Worm (Caenorhabditis elegans) whole organism, L2 larva: ENCODE results near the gene F59B2.15.

Experiments used
- F13H6.1 ChIP-seq: sonication (generic microtip); optimal IDR thresholded peaks from 2 replicates; lab custom pipeline; 2016; ENCODE audit warnings: missing genetic modification characterization, missing compliant biosample characterization
- R02D3.7 ChIP-seq: fragments of 150-350 bp; optimal IDR thresholded peaks from 2 replicates; lab custom pipeline; 2014; ENCODE audit warnings: missing biosample characterization, missing genetic modification characterization
- Y55F3AM.14 ChIP-seq: fragments of 200-800 bp; sonication (Bioruptor generic); optimal IDR thresholded peaks from 2 replicates; lab custom pipeline; 2018; ENCODE audit warnings: mild to moderate bottlenecking, missing genetic modification characterization, missing compliant biosample characterization
- ZK546.5 ChIP-seq: sonication (generic microtip); optimal IDR thresholded peaks from 2 replicates; lab custom pipeline; 2017; ENCODE audit warnings: missing biosample characterization, missing genetic modification characterization
- alr-1 ChIP-seq: fragments of 150-350 bp; optimal IDR thresholded peaks from 2 replicates; lab custom pipeline; 2014; ENCODE audit warnings: missing biosample characterization, missing genetic modification characterization
- aly-2 ChIP-seq: fragments of 150-350 bp; optimal IDR thresholded peaks from 2 replicates; lab custom pipeline; 2014; ENCODE audit warnings: missing biosample characterization, missing genetic modification characterization
- blmp-1 ChIP-seq: sonication (generic microtip); optimal IDR thresholded peaks from 2 replicates; lab custom pipeline; 2017; ENCODE audit warnings: missing genetic modification characterization, mild to moderate bottlenecking, missing compliant biosample characterization, antibody characterized with exemption, moderate library complexity; ENCODE audit not compliant: insufficient read depth
- ceh-16 ChIP-seq: fragments of 150-350 bp; optimal IDR thresholded peaks from 2 replicates; lab custom pipeline; 2014; ENCODE audit warnings: missing biosample characterization, missing genetic modification characterization
- ceh-82 ChIP-seq: fragments of 150-350 bp; optimal IDR thresholded peaks from 2 replicates; lab custom pipeline; 2014; ENCODE audit warnings: missing biosample characterization, missing genetic modification characterization
- crh-2 ChIP-seq: sonication (generic microtip); optimal IDR thresholded peaks from 2 replicates; lab custom pipeline; 2017; ENCODE audit warnings: missing biosample characterization, missing genetic modification characterization
- dmd-4 ChIP-seq: sonication (generic microtip); optimal IDR thresholded peaks from 2 replicates; lab custom pipeline; 2017; ENCODE audit warnings: missing biosample characterization, missing genetic modification characterization
- egl-27 ChIP-seq: sonication (generic microtip); optimal IDR thresholded peaks from 3 replicates; lab custom pipeline; 2017; ENCODE audit warnings: missing biosample characterization, missing genetic modification reagents, missing genetic modification characterization
- fos-1 ChIP-seq: fragments of 150-350 bp; optimal IDR thresholded peaks from 2 replicates; lab custom pipeline; 2014; ENCODE audit warnings: missing biosample characterization, missing genetic modification characterization
- gmeb-1 ChIP-seq: fragments of 150-350 bp; optimal IDR thresholded peaks from 2 replicates; lab custom pipeline; 2014; ENCODE audit warnings: missing biosample characterization, missing genetic modification characterization
- lin-13 ChIP-seq: fragments of 150-350 bp; optimal IDR thresholded peaks from 2 replicates; lab custom pipeline; 2014; ENCODE audit warnings: missing biosample characterization, missing genetic modification reagents, missing genetic modification characterization
- lin-39 ChIP-seq: fragments of 150-350 bp; optimal IDR thresholded peaks from 2 replicates; lab custom pipeline; 2014; ENCODE audit warnings: missing biosample characterization, missing genetic modification reagents, missing genetic modification characterization
- lsy-2 ChIP-seq, 2 experiments: fragments of 150-350 bp in 1 of 2; sonication (generic microtip) in 1 of 2; optimal IDR thresholded peaks; 2 replicates each; lab custom pipeline; 2014 to 2017; ENCODE audit warnings: missing biosample characterization in 2 of 2, missing genetic modification characterization in 2 of 2
- mab-5 ChIP-seq: fragments of 150-350 bp; optimal IDR thresholded peaks from 2 replicates; lab custom pipeline; 2014; ENCODE audit warnings: missing biosample characterization, missing genetic modification characterization
- mbf-1 ChIP-seq: sonication (generic microtip); optimal IDR thresholded peaks from 2 replicates; lab custom pipeline; 2017; ENCODE audit warnings: missing biosample characterization, missing genetic modification characterization
- mdl-1 ChIP-seq, 2 experiments: fragments of 150-350 bp in 1 of 2; sonication (generic microtip) in 1 of 2; optimal IDR thresholded peaks; 2 replicates each; lab custom pipeline; 2017; ENCODE audit warnings: missing biosample characterization in 2 of 2, missing genetic modification characterization in 2 of 2
- nhr-10 ChIP-seq: sonication (generic microtip); optimal IDR thresholded peaks from 2 replicates; lab custom pipeline; 2017; ENCODE audit warnings: missing biosample characterization, missing genetic modification characterization
- nhr-11 ChIP-seq: fragments of 150-350 bp; optimal IDR thresholded peaks from 2 replicates; lab custom pipeline; 2014; ENCODE audit warnings: missing biosample characterization, missing genetic modification characterization
- nhr-21 ChIP-seq: fragments of 150-350 bp; optimal IDR thresholded peaks from 2 replicates; lab custom pipeline; 2014; ENCODE audit warnings: missing biosample characterization, missing genetic modification characterization
- nhr-23 ChIP-seq: fragments of 150-350 bp; optimal IDR thresholded peaks from 2 replicates; lab custom pipeline; 2014; ENCODE audit warnings: missing biosample characterization, missing genetic modification reagents, missing genetic modification characterization
- nhr-25 ChIP-seq: fragments of 150-350 bp; sonication (generic microtip); optimal IDR thresholded peaks from 3 replicates; lab custom pipeline; 2014; ENCODE audit warnings: missing biosample characterization, missing genetic modification characterization
- nhr-6 ChIP-seq: fragments of 150-350 bp; optimal IDR thresholded peaks from 2 replicates; lab custom pipeline; 2014; ENCODE audit warnings: missing biosample characterization, missing genetic modification characterization
- nhr-77 ChIP-seq: fragments of 150-350 bp; optimal IDR thresholded peaks from 2 replicates; lab custom pipeline; 2014; ENCODE audit warnings: missing biosample characterization, missing genetic modification characterization
- peb-1 ChIP-seq: fragments of 150-350 bp; optimal IDR thresholded peaks from 2 replicates; lab custom pipeline; 2014; ENCODE audit warnings: missing biosample characterization, missing genetic modification characterization
- sem-4 ChIP-seq: fragments of 150-350 bp; optimal IDR thresholded peaks from 2 replicates; lab custom pipeline; 2014; ENCODE audit warnings: missing biosample characterization, missing genetic modification reagents, missing genetic modification characterization
- skn-1 ChIP-seq: sonication (generic microtip); optimal IDR thresholded peaks from 2 replicates; lab custom pipeline; 2017; ENCODE audit warnings: missing biosample characterization, missing genetic modification characterization
- sma-3 ChIP-seq: sonication (generic microtip); optimal IDR thresholded peaks from 2 replicates; lab custom pipeline; 2016; ENCODE audit warnings: missing genetic modification reagents, missing genetic modification characterization, missing compliant biosample characterization
- sma-9 ChIP-seq, 2 experiments: fragments of 150-350 bp in 1 of 2; sonication (generic microtip) in 1 of 2; optimal IDR thresholded peaks; 2 replicates each; lab custom pipeline; 2014 to 2016; ENCODE audit warnings: missing genetic modification characterization in 2 of 2, mild to moderate bottlenecking in 1 of 2, missing biosample characterization in 1 of 2, missing compliant biosample characterization in 1 of 2, missing genetic modification reagents in 1 of 2, moderate library complexity in 1 of 2
- snpc-4 ChIP-seq: fragments of 150-350 bp; optimal IDR thresholded peaks from 2 replicates; lab custom pipeline; 2014; ENCODE audit warnings: missing biosample characterization, missing genetic modification characterization
- unc-39 ChIP-seq: fragments of 150-350 bp; optimal IDR thresholded peaks from 2 replicates; lab custom pipeline; 2014; ENCODE audit warnings: missing biosample characterization, missing genetic modification characterization
- unc-55 ChIP-seq: fragments of 150-350 bp; sonication (generic microtip); optimal IDR thresholded peaks from 3 replicates; lab custom pipeline; 2014; ENCODE audit warnings: missing biosample characterization, missing genetic modification reagents, missing genetic modification characterization
- unc-62 ChIP-seq: fragments of 150-350 bp; optimal IDR thresholded peaks from 2 replicates; lab custom pipeline; 2014; ENCODE audit warnings: missing biosample characterization, missing genetic modification reagents, missing genetic modification characterization
- zag-1 ChIP-seq: fragments of 150-350 bp; optimal IDR thresholded peaks from 2 replicates; lab custom pipeline; 2014; ENCODE audit warnings: missing biosample characterization, missing genetic modification characterization
- ztf-1 ChIP-seq: fragments of 200-800 bp; sonication (Bioruptor generic); conservative IDR thresholded peaks from 2 replicates; pipeline ENCODE4 v1.3.6; 2022; ENCODE audit warnings: missing genetic modification characterization, missing compliant biosample characterization
- ztf-11 ChIP-seq: sonication (generic microtip); optimal IDR thresholded peaks from 2 replicates; lab custom pipeline; 2017; ENCODE audit warnings: missing biosample characterization, missing genetic modification characterization
- ztf-4 ChIP-seq: fragments of 150-350 bp; optimal IDR thresholded peaks from 2 replicates; lab custom pipeline; 2014; ENCODE audit warnings: missing biosample characterization, missing genetic modification characterization

The F59B2.15 gene

DNA sequence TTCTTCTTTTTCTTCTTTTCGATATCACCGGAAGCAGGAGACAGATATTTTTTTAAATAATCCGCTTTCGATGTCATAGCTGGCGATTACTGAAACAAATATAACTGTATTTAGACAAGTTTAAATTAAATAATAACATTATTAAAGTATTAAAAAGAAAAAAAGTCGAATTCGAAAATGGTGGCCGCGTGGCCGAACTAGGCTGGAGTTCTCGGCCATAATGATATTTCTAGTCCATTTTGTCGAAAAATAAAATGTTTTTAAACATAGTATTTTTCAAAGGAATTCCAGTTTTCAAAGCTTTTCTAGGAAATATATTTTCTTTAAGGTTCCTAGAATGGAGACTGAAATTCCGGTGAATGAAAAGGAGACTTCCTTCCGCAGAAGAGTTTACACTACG is 34.8 kb downstream of the F59B2.15 start, which contains the start of the genes bud-13 and rpap-2:
bud-13 (minus strand) TSS at position 89 of the 400 bp plus-strand sequence.
rpap-2 (plus strand) TSS at position 329 of the 400 bp plus-strand sequence.
- TF ChIP-seq unc-55 (GFP tag; lab: Kevin White, UChicago) (peak; percentile 14), aly-2 (no peak)
- TF ChIP-seq, all 48 proteins: peak for 1

DNA sequence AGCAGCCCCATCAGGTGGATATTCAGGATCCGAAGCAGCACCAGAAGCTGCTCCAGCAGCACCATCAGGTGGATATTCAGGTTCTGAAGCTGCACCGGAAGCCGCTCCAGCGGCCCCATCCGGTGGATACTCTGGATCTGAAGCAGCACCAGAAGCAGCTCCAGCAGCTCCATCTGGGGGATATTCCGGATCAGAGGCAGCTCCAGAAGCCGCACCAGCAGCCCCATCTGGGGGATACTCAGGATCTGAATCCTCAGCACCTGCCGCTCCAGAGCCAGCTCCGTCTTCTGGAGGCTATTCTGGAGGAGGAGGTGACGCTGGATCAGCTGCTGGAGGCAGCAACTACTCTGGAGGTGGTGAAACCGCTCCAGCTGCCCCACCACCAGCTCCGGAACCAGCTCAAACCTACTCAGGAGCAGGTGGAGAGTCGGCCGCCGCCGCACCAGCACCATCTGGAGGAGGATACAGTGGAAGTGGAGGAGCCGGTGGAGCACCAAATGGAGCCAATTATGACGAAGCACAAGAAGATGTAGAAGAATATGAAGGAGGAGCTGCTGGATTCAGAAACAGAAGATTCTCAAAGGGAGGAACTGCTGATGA is 37.7 kb downstream of the F59B2.15 start:
- no peak for TF ChIP-seq nhr-6 (tag; lab: Kevin White, UChicago)
- no peak for TF ChIP-seq R02D3.7 (tag; lab: Kevin White, UChicago)
- no peak for TF ChIP-seq snpc-4
- no peak for TF ChIP-seq nhr-23 (tag; lab: Kevin White, UChicago)
- no peak for TF ChIP-seq sma-9 (GFP tag; optimal IDR thresholded peaks at IDR 0.05; lab: Kevin White, UChicago)
- TF ChIP-seq sma-9 (tag; optimal IDR thresholded peaks at IDR 0.05; lab: Kevin White, UChicago), result no peak
- TF ChIP-seq F13H6.1, result no peak
- no peak for TF ChIP-seq unc-62 (GFP tag; lab: Kevin White, UChicago)
- no peak for TF ChIP-seq egl-27 (tag; lab: Kevin White, UChicago)
- TF ChIP-seq ztf-11 (tag; lab: Kevin White, UChicago), result no peak
- TF ChIP-seq crh-2 (tag; lab: Kevin White, UChicago), result no peak
- no peak for TF ChIP-seq ztf-1 (GFP tag; lab: Robert Waterston, UW)
- TF ChIP-seq fos-1 (tag; lab: Kevin White, UChicago), result no peak
- no peak for TF ChIP-seq lin-39 (tag; lab: Kevin White, UChicago)
- TF ChIP-seq aly-2, result no peak
- no peak for TF ChIP-seq peb-1
- no peak for TF ChIP-seq nhr-10 (tag; lab: Kevin White, UChicago)
- TF ChIP-seq lsy-2 (tag; optimal IDR thresholded peaks at IDR 0.05; lab: Kevin White, UChicago), result no peak
- TF ChIP-seq gmeb-1 (tag; lab: Kevin White, UChicago), result no peak
- no peak for TF ChIP-seq nhr-77

DNA sequence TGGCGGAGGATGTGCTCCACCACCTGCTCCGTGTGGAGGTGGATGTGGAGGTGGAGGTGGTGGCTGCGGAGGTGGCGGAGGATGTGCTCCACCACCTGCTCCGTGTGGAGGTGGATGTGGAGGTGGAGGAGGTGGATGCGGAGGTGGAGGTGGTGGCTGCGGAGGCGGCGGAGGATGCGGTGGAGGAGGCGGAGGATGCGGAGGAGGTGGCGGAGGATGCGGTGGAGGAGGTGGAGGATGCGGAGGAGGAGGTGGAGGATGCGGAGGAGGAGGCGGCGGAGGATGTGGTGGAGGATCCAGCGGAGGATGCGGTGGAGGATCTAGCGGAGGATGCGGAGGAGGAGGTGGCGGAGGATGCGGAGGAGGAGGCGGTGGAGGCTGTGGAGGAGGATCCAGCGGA is 40.0 kb downstream of the F59B2.15 start:
- no peak for TF ChIP-seq sem-4 (tag; lab: Kevin White, UChicago)
- no peak for TF ChIP-seq ztf-1 (GFP tag; lab: Robert Waterston, UW)
- TF ChIP-seq ceh-16 (tag; lab: Kevin White, UChicago), result no peak
- TF ChIP-seq gmeb-1 (tag; lab: Kevin White, UChicago), result no peak
- TF ChIP-seq Y55F3AM.14, result no peak
- no peak for TF ChIP-seq alr-1 (tag; lab: Kevin White, UChicago)
- TF ChIP-seq mbf-1 (tag; lab: Kevin White, UChicago), result no peak
- no peak for TF ChIP-seq ztf-11 (tag; lab: Kevin White, UChicago)
- no peak for TF ChIP-seq egl-27 (tag; lab: Kevin White, UChicago)

DNA sequence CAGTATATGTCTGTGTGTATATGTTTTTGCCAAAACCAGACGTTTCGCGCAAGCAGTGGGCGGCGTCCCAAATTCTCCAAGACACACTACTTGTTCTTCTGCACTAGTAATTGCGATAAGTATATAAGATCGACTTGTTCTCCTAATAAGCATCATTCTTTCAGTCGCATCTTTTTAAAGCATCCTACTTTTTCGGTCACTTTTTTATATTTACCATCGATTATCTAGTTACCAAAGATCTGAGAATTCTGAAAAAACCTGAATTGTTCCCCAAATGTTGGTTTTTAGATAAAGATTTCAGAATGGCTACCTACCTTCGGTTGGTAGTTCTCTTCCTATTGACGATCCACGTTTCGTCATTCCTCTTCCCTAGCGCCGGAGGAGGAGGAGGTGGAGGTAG is 40.5 kb downstream of the F59B2.15 start, which contains the start of gene grl-25:
grl-25 (plus strand) TSS at position 301 of the 400 bp plus-strand sequence.
- TF ChIP-seq mdl-1 (tag; optimal IDR thresholded peaks at IDR 0.05; lab: Kevin White, UChicago) (no peak), nhr-25 (tag; lab: Kevin White, UChicago) (no peak), sma-3 (no peak), ceh-16 (tag; lab: Kevin White, UChicago) (no peak), crh-2 (tag; lab: Kevin White, UChicago) (no peak), ztf-4 (tag; lab: Kevin White, UChicago) (no peak), ZK546.5 (tag; lab: Kevin White, UChicago) (no peak), blmp-1 (tag; lab: Kevin White, UChicago) (no peak), nhr-21 (tag; lab: Kevin White, UChicago) (no peak), dmd-4 (tag; lab: Kevin White, UChicago) (no peak), Y55F3AM.14 (no peak), zag-1 (tag; lab: Kevin White, UChicago) (no peak), lin-39 (tag; lab: Kevin White, UChicago) (no peak)

DNA sequence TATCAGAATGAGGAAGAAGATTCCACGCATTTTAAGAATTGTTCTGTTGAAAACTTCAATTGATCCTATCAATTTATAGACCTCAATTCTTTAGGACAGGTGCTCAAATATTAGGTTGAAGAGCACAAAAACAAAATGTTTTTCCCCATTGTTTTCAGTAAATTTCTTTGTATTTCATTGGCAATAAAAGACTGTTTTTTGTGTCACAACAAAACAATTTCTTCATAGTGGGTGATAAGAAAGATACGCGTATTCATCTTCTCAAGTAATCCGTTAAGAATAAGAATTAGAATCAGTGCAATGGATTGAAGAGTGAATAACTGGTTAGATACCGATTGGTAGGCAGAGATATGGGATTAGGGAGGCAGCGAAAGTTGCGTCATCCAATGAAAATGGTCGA is 41.8 kb downstream of the F59B2.15 start, which contains the start of gene ZK643.6:
ZK643.6 (minus strand) TSS at position 101 of the 400 bp plus-strand sequence.
- no peak for TF ChIP-seq unc-62 (GFP tag; lab: Kevin White, UChicago)
- no peak for TF ChIP-seq skn-1 (tag; lab: Kevin White, UChicago)
- no peak for TF ChIP-seq Y55F3AM.14
- no peak for TF ChIP-seq nhr-11
- TF ChIP-seq unc-55 (GFP tag; lab: Kevin White, UChicago), result no peak
- TF ChIP-seq nhr-6 (tag; lab: Kevin White, UChicago), result no peak
- TF ChIP-seq gmeb-1 (tag; lab: Kevin White, UChicago), result no peak
- TF ChIP-seq sma-9 (GFP tag; optimal IDR thresholded peaks at IDR 0.05; lab: Kevin White, UChicago), result no peak
- no peak for TF ChIP-seq sma-9 (tag; optimal IDR thresholded peaks at IDR 0.05; lab: Kevin White, UChicago)
- TF ChIP-seq sem-4 (tag; lab: Kevin White, UChicago), result no peak
- no peak for TF ChIP-seq ceh-82 (tag; lab: Kevin White, UChicago)
- TF ChIP-seq unc-39 (tag; lab: Kevin White, UChicago), result no peak
- TF ChIP-seq peb-1, result no peak
- no peak for TF ChIP-seq mab-5 (tag; lab: Kevin White, UChicago)
- no peak for TF ChIP-seq lin-13 (GFP tag; lab: Kevin White, UChicago)
- TF ChIP-seq ztf-11 (tag; lab: Kevin White, UChicago), result no peak
- TF ChIP-seq snpc-4, result no peak
- no peak for TF ChIP-seq ceh-16 (tag; lab: Kevin White, UChicago)
- no peak for TF ChIP-seq lsy-2 (tag; optimal IDR thresholded peaks at IDR 0.05; lab: Kevin White, UChicago)
